Worm (Caenorhabditis elegans) whole organism, L1 larva: ENCODE data around the gene col-160.
A peak's percentile ranks its signal among the peaks of the same experiment; 100 is the strongest.

Experiments used
- alr-1 ChIP-seq: fragments of 200-800 bp; sonication (Bioruptor generic); optimal IDR thresholded peaks from 2 replicates; lab custom pipeline; 2018; ENCODE audit warnings: borderline replicate concordance, mild to moderate bottlenecking, missing genetic modification characterization, missing compliant biosample characterization
- dpl-1 ChIP-seq, 3 experiments: fragments of 150-350 bp in 2 of 3; sonication (generic microtip) in 1 of 3; optimal IDR thresholded peaks; 2 replicates each; lab custom pipeline; 2014 to 2017; ENCODE audit warnings: missing biosample characterization in 3 of 3, missing genetic modification characterization in 3 of 3, missing genetic modification reagents in 3 of 3
- efl-1 ChIP-seq, 4 experiments: fragments of 150-350 bp; optimal IDR thresholded peaks in 3 of 4; peaks in 1 of 4; 1 replicate in 1 of 4; 2 replicates in 3 of 4; lab custom pipeline; 2014; ENCODE audit warnings: missing biosample characterization in 2 of 4, missing genetic modification characterization in 2 of 4, missing genetic modification reagents in 2 of 4
- elt-2 ChIP-seq: sonication (generic microtip); optimal IDR thresholded peaks from 2 replicates; lab custom pipeline; 2016; ENCODE audit warnings: missing genetic modification characterization, mild to moderate bottlenecking, inconsistent platforms, missing compliant biosample characterization, missing genetic modification reagents
- sptf-1 ChIP-seq: fragments of 150-350 bp; optimal IDR thresholded peaks from 2 replicates; lab custom pipeline; 2014; ENCODE audit warnings: missing biosample characterization, missing genetic modification characterization
- xbp-1 ChIP-seq: sonication (generic microtip); optimal IDR thresholded peaks from 2 replicates; lab custom pipeline; 2016; ENCODE audit warnings: missing genetic modification characterization, missing compliant biosample characterization
- zag-1 ChIP-seq: fragments of 150-350 bp; optimal IDR thresholded peaks from 2 replicates; lab custom pipeline; 2014; ENCODE audit warnings: missing biosample characterization, missing genetic modification characterization
- ztf-11 ChIP-seq, 2 experiments: sonication (generic microtip); optimal IDR thresholded peaks; 2 replicates each; lab custom pipeline; 2016 to 2017; ENCODE audit warnings: missing genetic modification characterization in 2 of 2, missing biosample characterization in 1 of 2, missing compliant biosample characterization in 1 of 2
- ztf-4 ChIP-seq: fragments of 150-350 bp; optimal IDR thresholded peaks from 2 replicates; lab custom pipeline; 2014; ENCODE audit warnings: missing biosample characterization, missing genetic modification characterization

ce11 chrV:13176117-13176753 lies 25.8 kb downstream of the col-160 start, which contains the start of gene him-17:
- peak in 1 of 2 experiments; percentile 42 for TF ChIP-seq ztf-11 (tag; optimal IDR thresholded peaks at IDR 0.05; lab: Kevin White, UChicago)
- peak; percentile 36 for TF ChIP-seq elt-2 (tag; lab: Kevin White, UChicago)
- peak; percentile 7 to 50 for TF ChIP-seq efl-1 (optimal IDR thresholded peaks at IDR 0.05; lab: Kevin White, UChicago)
- peak; percentile 33 to 93 for TF ChIP-seq efl-1 (GFP tag; optimal IDR thresholded peaks at IDR 0.05 in 1 of 2; lab: Kevin White, UChicago)
- no peak for TF ChIP-seq zag-1
- peak in 2 of 3 experiments; percentile 33 to 69 for TF ChIP-seq dpl-1 (GFP tag; optimal IDR thresholded peaks at IDR 0.05; lab: Kevin White, UChicago)
- TF ChIP-seq xbp-1 (tag; lab: Kevin White, UChicago), result peak; percentile 50
- TF ChIP-seq sptf-1, result no peak
- TF ChIP-seq ztf-4 (tag; lab: Kevin White, UChicago), result no peak
- TF ChIP-seq alr-1, result no peak
